Worm (Caenorhabditis elegans): Measurements from ENCODE around the gene Y54F10BM.12.
A peak's percentile ranks its signal among the peaks of the same experiment; 100 is the strongest.

Gene Y54F10BM.12

ce11 chrIII:2329336-2329735 is at the start of gene Y54F10BM.12:
Y54F10BM.12 (minus strand) TSS chrIII:2329679.
- TF ChIP-seq ceh-16 (tag; optimal IDR thresholded peaks at IDR 0.05) (no peak), nhr-77 (tag; optimal IDR thresholded peaks at IDR 0.05) (no peak), pha-4 (tag; optimal IDR thresholded peaks at IDR 0.05) (no peak), mdl-1 (tag; optimal IDR thresholded peaks at IDR 0.05) (no peak), nhr-67 (tag; optimal IDR thresholded peaks at IDR 0.05) (no peak)

- TF ChIP-seq tbx-2 (tag; optimal IDR thresholded peaks at IDR 0.05) (no peak), nhr-28 (tag; optimal IDR thresholded peaks at IDR 0.05) (no peak), nhr-12 (tag; optimal IDR thresholded peaks at IDR 0.05) (no peak), nhr-43 (tag; optimal IDR thresholded peaks at IDR 0.05; ENCODE audit: poor library complexity, severe bottlenecking) (no peak), lsy-12 (tag; optimal IDR thresholded peaks at IDR 0.05) (no peak), nhr-77 (tag; optimal IDR thresholded peaks at IDR 0.05) (no peak), ceh-28 (tag; optimal IDR thresholded peaks at IDR 0.05) (peak; percentile 85), nhr-237 (tag; optimal IDR thresholded peaks at IDR 0.05) (no peak), ZK546.5 (tag; optimal IDR thresholded peaks at IDR 0.05) (no peak), nhr-67 (tag; optimal IDR thresholded peaks at IDR 0.05) (no peak), daf-12 (tag; optimal IDR thresholded peaks at IDR 0.05) (no peak), snpc-4 (tag; optimal IDR thresholded peaks at IDR 0.05) (peak; percentile 44), nfya-1 (tag; optimal IDR thresholded peaks at IDR 0.05; ENCODE audit: insufficient read depth) (peak; percentile 80), unc-39 (tag; optimal IDR thresholded peaks at IDR 0.05) (no peak), nhr-11 (tag; optimal IDR thresholded peaks at IDR 0.05) (peak; percentile 4), ztf-4 (tag; optimal IDR thresholded peaks at IDR 0.05) (no peak), elt-1 (tag; optimal IDR thresholded peaks at IDR 0.05) (no peak), skn-1 (tag; optimal IDR thresholded peaks at IDR 0.05) (peak; percentile 31), lin-39 (tag; optimal IDR thresholded peaks at IDR 0.05) (peak; percentile 37), fkh-10 (GFP tag; optimal IDR thresholded peaks at IDR 0.05) (no peak), hmg-11 (tag; optimal IDR thresholded peaks at IDR 0.05) (peak; percentile 14), ceh-82 (tag; optimal IDR thresholded peaks at IDR 0.05) (peak; percentile 11), nhr-76 (tag; optimal IDR thresholded peaks at IDR 0.05) (no peak), aly-2 (tag; optimal IDR thresholded peaks at IDR 0.05) (no peak), fos-1 (tag; optimal IDR thresholded peaks at IDR 0.05) (no peak), nhr-23 (tag; optimal IDR thresholded peaks at IDR 0.05) (peak; percentile 88), fkh-2 (tag; optimal IDR thresholded peaks at IDR 0.05) (no peak), R02D3.7 (tag; optimal IDR thresholded peaks at IDR 0.05) (peak; percentile 41), ceh-9 (tag; optimal IDR thresholded peaks at IDR 0.05) (no peak), nhr-25 (tag; optimal IDR thresholded peaks at IDR 0.05) (peak; percentile 78), elt-3 (tag; optimal IDR thresholded peaks at IDR 0.05) (no peak), mml-1 (tag; optimal IDR thresholded peaks at IDR 0.05) (no peak), jun-1 (tag; optimal IDR thresholded peaks at IDR 0.05) (peak; percentile 24), eor-1 (tag; optimal IDR thresholded peaks at IDR 0.05) (no peak), zag-1 (tag; optimal IDR thresholded peaks at IDR 0.05) (no peak), elt-2 (tag; optimal IDR thresholded peaks at IDR 0.05) (no peak), lin-15B (tag; optimal IDR thresholded peaks at IDR 0.05) (peak; percentile 81), egl-27 (tag; optimal IDR thresholded peaks at IDR 0.05) (no peak), pha-4 (tag; optimal IDR thresholded peaks at IDR 0.05) (peak; percentile 85), egl-5 (tag; optimal IDR thresholded peaks at IDR 0.05) (peak; percentile 28), sea-2 (GFP tag; optimal IDR thresholded peaks at IDR 0.05) (no peak), unc-62 (GFP tag; optimal IDR thresholded peaks at IDR 0.05) (no peak), ama-1 (optimal IDR thresholded peaks at IDR 0.05) (no peak), pqm-1 (tag; optimal IDR thresholded peaks at IDR 0.05) (peak; percentile 17), ceh-16 (tag; optimal IDR thresholded peaks at IDR 0.05) (no peak)
Measured at ce11 chrIII:2375918-2376317, 46.4 kb upstream of the Y54F10BM.12 start, which contains the start of gene H14E04.2. H14E04.2 (plus strand) TSS chrIII:2376193.
